Fruit fly (Drosophila melanogaster) whole organism, prepupa: Measurements from ENCODE around the gene CG8135.
A peak's percentile ranks its signal among the peaks of the same experiment; 100 is the strongest.

Experiments
- Blimp-1 ChIP-seq: fragments of 200-800 bp; sonication (Bioruptor generic); optimal IDR thresholded peaks from 3 replicates; lab custom pipeline; 2017; ENCODE audit warnings: missing biosample characterization, missing genetic modification characterization, mild to moderate bottlenecking, moderate library complexity, missing genetic modification reagents
- CG10631 ChIP-seq: fragments of 200-800 bp; sonication (Bioruptor generic); optimal IDR thresholded peaks from 2 replicates; lab custom pipeline; 2016; ENCODE audit warnings: missing biosample characterization, missing genetic modification characterization
- CG10669 ChIP-seq: fragments of 200-800 bp; sonication (Bioruptor generic); optimal IDR thresholded peaks from 3 replicates; lab custom pipeline; 2018; ENCODE audit warnings: missing biosample characterization, mild to moderate bottlenecking, missing genetic modification characterization, moderate library complexity
- CG11294 ChIP-seq: fragments of 200-800 bp; sonication (Bioruptor generic); IDR thresholded peaks from 2 replicates; pipeline ENCODE4 v1.3.6; 2022; ENCODE audit warnings: missing biosample characterization, missing genetic modification characterization
- CG11762 ChIP-seq: fragments of 200-800 bp; sonication (Bioruptor generic); optimal IDR thresholded peaks from 3 replicates; lab custom pipeline; 2016; ENCODE audit warnings: missing biosample characterization, missing genetic modification characterization; ENCODE audit not compliant: insufficient read depth
- CG11902 ChIP-seq: fragments of 200-800 bp; sonication (Bioruptor generic); optimal IDR thresholded peaks from 3 replicates; lab custom pipeline; 2016; ENCODE audit warnings: missing biosample characterization, missing genetic modification characterization
- CG15336 ChIP-seq: fragments of 200-800 bp; sonication (Bioruptor generic); IDR thresholded peaks from 2 replicates; pipeline ENCODE4 v1.3.6; 2022; ENCODE audit warnings: missing biosample characterization, missing genetic modification characterization
- CG16779 ChIP-seq: fragments of 200-800 bp; sonication (Bioruptor generic); optimal IDR thresholded peaks from 3 replicates; lab custom pipeline; 2017; ENCODE audit warnings: missing biosample characterization, mild to moderate bottlenecking, missing genetic modification characterization
- CG3032 ChIP-seq: fragments of 200-800 bp; optimal IDR thresholded peaks from 2 replicates; lab custom pipeline; 2019; ENCODE audit warnings: missing biosample characterization, mild to moderate bottlenecking, missing genetic modification characterization, moderate library complexity
- CG31627 ChIP-seq: fragments of 200-800 bp; sonication (Bioruptor generic); optimal IDR thresholded peaks from 3 replicates; lab custom pipeline; 2016; ENCODE audit warnings: missing biosample characterization, missing genetic modification characterization
- CG32006 ChIP-seq: fragments of 200-800 bp; sonication (Bioruptor generic); optimal IDR thresholded peaks from 3 replicates; lab custom pipeline; 2017; ENCODE audit warnings: missing biosample characterization, mild to moderate bottlenecking, missing genetic modification characterization
- CG34406 ChIP-seq: fragments of 200-800 bp; sonication (Bioruptor generic); optimal IDR thresholded peaks from 3 replicates; lab custom pipeline; 2016; ENCODE audit warnings: missing biosample characterization, missing genetic modification characterization
- CG4318 ChIP-seq: fragments of 200-800 bp; sonication (Bioruptor generic); optimal IDR thresholded peaks from 3 replicates; lab custom pipeline; 2017; ENCODE audit warnings: missing biosample characterization, mild to moderate bottlenecking, missing genetic modification characterization
- CG6163 ChIP-seq: fragments of 200-800 bp; sonication (Bioruptor generic); IDR thresholded peaks from 3 replicates; pipeline ENCODE4 v1.3.6; 2022; ENCODE audit warnings: missing biosample characterization, missing genetic modification characterization
- CG6276 ChIP-seq: fragments of 200-800 bp; sonication (Bioruptor generic); optimal IDR thresholded peaks from 2 replicates; lab custom pipeline; 2017; ENCODE audit warnings: missing biosample characterization, mild to moderate bottlenecking, missing genetic modification characterization
- CG6792 ChIP-seq: fragments of 200-800 bp; sonication (Bioruptor generic); optimal IDR thresholded peaks from 3 replicates; lab custom pipeline; 2016; ENCODE audit warnings: missing biosample characterization, missing genetic modification characterization
- CG6808 ChIP-seq: fragments of 200-800 bp; sonication (Bioruptor generic); optimal IDR thresholded peaks from 3 replicates; lab custom pipeline; 2017; ENCODE audit warnings: missing biosample characterization, missing genetic modification characterization, mild to moderate bottlenecking, moderate library complexity, missing genetic modification reagents
- CG7368 ChIP-seq: fragments of 200-800 bp; sonication (Bioruptor generic); optimal IDR thresholded peaks from 3 replicates; lab custom pipeline; 2016; ENCODE audit warnings: missing biosample characterization, missing genetic modification characterization
- CG8319 ChIP-seq: fragments of 200-800 bp; sonication (Bioruptor generic); optimal IDR thresholded peaks from 3 replicates; lab custom pipeline; 2016; ENCODE audit warnings: missing biosample characterization, missing genetic modification characterization
- CG8632 ChIP-seq: fragments of 200-800 bp; sonication (Bioruptor generic); optimal IDR thresholded peaks from 3 replicates; lab custom pipeline; 2016; ENCODE audit warnings: missing biosample characterization, missing genetic modification characterization
- CG9139 ChIP-seq: fragments of 200-800 bp; sonication (Bioruptor generic); optimal IDR thresholded peaks from 3 replicates; lab custom pipeline; 2017; ENCODE audit warnings: missing biosample characterization, mild to moderate bottlenecking, missing genetic modification characterization
- Eip75B ChIP-seq: fragments of 200-800 bp; sonication (Bioruptor generic); optimal IDR thresholded peaks from 3 replicates; lab custom pipeline; 2016; ENCODE audit warnings: missing biosample characterization, missing genetic modification characterization
- Eip78C ChIP-seq: fragments of 200-800 bp; sonication (Bioruptor generic); peaks from one replicate; lab custom pipeline; 2016; ENCODE audit warnings: missing biosample characterization, missing genetic modification characterization
- Eip93F ChIP-seq: fragments of 200-800 bp; sonication (Bioruptor generic); optimal IDR thresholded peaks from 2 replicates; lab custom pipeline; 2016; ENCODE audit warnings: missing biosample characterization, mild to moderate bottlenecking, missing genetic modification characterization
- Ets21C ChIP-seq: fragments of 200-800 bp; sonication (Bioruptor generic); optimal IDR thresholded peaks from 3 replicates; lab custom pipeline; 2016; ENCODE audit warnings: missing biosample characterization, missing genetic modification characterization
- Ets96B ChIP-seq: fragments of 200-800 bp; optimal IDR thresholded peaks from 2 replicates; lab custom pipeline; 2019; ENCODE audit warnings: missing biosample characterization, mild to moderate bottlenecking, missing genetic modification characterization, moderate library complexity
- Hr39 ChIP-seq: fragments of 200-800 bp; sonication (Bioruptor generic); optimal IDR thresholded peaks from 2 replicates; lab custom pipeline; 2016; ENCODE audit warnings: missing biosample characterization, missing genetic modification characterization
- Hr4 ChIP-seq: fragments of 200-800 bp; sonication (Bioruptor generic); optimal IDR thresholded peaks from 3 replicates; lab custom pipeline; 2016; ENCODE audit warnings: missing biosample characterization, missing genetic modification characterization
- Lpt ChIP-seq: fragments of 200-800 bp; sonication (Bioruptor generic); optimal IDR thresholded peaks from 3 replicates; lab custom pipeline; 2016; ENCODE audit warnings: missing biosample characterization, missing genetic modification characterization
- Met ChIP-seq: fragments of 200-800 bp; sonication (Bioruptor generic); optimal IDR thresholded peaks from 3 replicates; lab custom pipeline; 2016; ENCODE audit warnings: missing biosample characterization, missing genetic modification characterization
- OdsH ChIP-seq: fragments of 200-800 bp; sonication (Bioruptor generic); optimal IDR thresholded peaks from 3 replicates; lab custom pipeline; 2016; ENCODE audit warnings: missing biosample characterization, missing genetic modification characterization
- Smox ChIP-seq: fragments of 200-800 bp; sonication (Bioruptor generic); optimal IDR thresholded peaks from 3 replicates; lab custom pipeline; 2016; ENCODE audit warnings: missing biosample characterization, missing genetic modification characterization
- Sox102F ChIP-seq: fragments of 200-800 bp; sonication (Bioruptor generic); optimal IDR thresholded peaks from 2 replicates; lab custom pipeline; 2016; ENCODE audit warnings: missing biosample characterization, mild to moderate bottlenecking, missing genetic modification characterization
- Sox14 ChIP-seq: fragments of 200-800 bp; sonication (Bioruptor generic); optimal IDR thresholded peaks from 3 replicates; lab custom pipeline; 2016; ENCODE audit warnings: missing biosample characterization, missing genetic modification characterization
- achi ChIP-seq: fragments of 200-800 bp; sonication (Bioruptor generic); optimal IDR thresholded peaks from 3 replicates; lab custom pipeline; 2016; ENCODE audit warnings: missing biosample characterization, missing genetic modification characterization
- acj6 ChIP-seq: fragments of 200-800 bp; sonication (Bioruptor generic); optimal IDR thresholded peaks from 3 replicates; lab custom pipeline; 2016; ENCODE audit warnings: missing biosample characterization, missing genetic modification characterization
- cyc ChIP-seq: fragments of 200-800 bp; sonication (Bioruptor generic); optimal IDR thresholded peaks from 3 replicates; lab custom pipeline; 2016; ENCODE audit warnings: missing biosample characterization, missing genetic modification characterization
- eg ChIP-seq: fragments of 200-800 bp; sonication (Bioruptor generic); IDR thresholded peaks from 3 replicates; pipeline ENCODE4 v1.3.6; 2022; ENCODE audit warnings: missing biosample characterization, missing genetic modification characterization
- esn ChIP-seq: fragments of 200-800 bp; sonication (Bioruptor generic); optimal IDR thresholded peaks from 2 replicates; lab custom pipeline; 2016; ENCODE audit warnings: missing biosample characterization, mild to moderate bottlenecking, missing genetic modification characterization, moderate library complexity
- fd85E ChIP-seq: fragments of 200-800 bp; sonication (Bioruptor generic); optimal IDR thresholded peaks from 3 replicates; lab custom pipeline; 2016; ENCODE audit warnings: missing biosample characterization, missing genetic modification characterization
- fkh ChIP-seq: fragments of 200-800 bp; sonication (Bioruptor generic); optimal IDR thresholded peaks from 3 replicates; lab custom pipeline; 2017; ENCODE audit warnings: missing biosample characterization, mild to moderate bottlenecking, missing genetic modification characterization, moderate library complexity
- lz ChIP-seq: fragments of 200-800 bp; sonication (Bioruptor generic); optimal IDR thresholded peaks from 3 replicates; lab custom pipeline; 2016; ENCODE audit warnings: missing biosample characterization, missing genetic modification characterization
- net ChIP-seq: fragments of 200-800 bp; sonication (Bioruptor generic); optimal IDR thresholded peaks from 3 replicates; lab custom pipeline; 2016; ENCODE audit warnings: missing biosample characterization, missing genetic modification characterization
- spab ChIP-seq: fragments of 200-800 bp; sonication (Bioruptor generic); optimal IDR thresholded peaks from 2 replicates; lab custom pipeline; 2017; ENCODE audit warnings: missing biosample characterization, mild to moderate bottlenecking, missing genetic modification characterization, missing genetic modification reagents
- ss ChIP-seq, 2 experiments: fragments of 200-800 bp; sonication (Bioruptor generic); optimal IDR thresholded peaks; 2 replicates in 1 of 2; 3 replicates in 1 of 2; lab custom pipeline; 2017 to 2018; ENCODE audit warnings: mild to moderate bottlenecking in 2 of 2, missing biosample characterization in 2 of 2, missing genetic modification characterization in 2 of 2, moderate library complexity in 1 of 2
- svp ChIP-seq: fragments of 200-800 bp; sonication (Bioruptor generic); peaks from one replicate; lab custom pipeline; 2016; ENCODE audit warnings: missing biosample characterization, missing genetic modification characterization
- topi ChIP-seq: fragments of 200-800 bp; sonication (Bioruptor generic); optimal IDR thresholded peaks from 3 replicates; lab custom pipeline; 2016; ENCODE audit warnings: missing biosample characterization, missing genetic modification characterization
- vri ChIP-seq: fragments of 200-800 bp; sonication (Bioruptor generic); optimal IDR thresholded peaks from 3 replicates; lab custom pipeline; 2016; ENCODE audit warnings: missing biosample characterization, mild to moderate bottlenecking, missing genetic modification characterization

Gene CG8135

DNA sequence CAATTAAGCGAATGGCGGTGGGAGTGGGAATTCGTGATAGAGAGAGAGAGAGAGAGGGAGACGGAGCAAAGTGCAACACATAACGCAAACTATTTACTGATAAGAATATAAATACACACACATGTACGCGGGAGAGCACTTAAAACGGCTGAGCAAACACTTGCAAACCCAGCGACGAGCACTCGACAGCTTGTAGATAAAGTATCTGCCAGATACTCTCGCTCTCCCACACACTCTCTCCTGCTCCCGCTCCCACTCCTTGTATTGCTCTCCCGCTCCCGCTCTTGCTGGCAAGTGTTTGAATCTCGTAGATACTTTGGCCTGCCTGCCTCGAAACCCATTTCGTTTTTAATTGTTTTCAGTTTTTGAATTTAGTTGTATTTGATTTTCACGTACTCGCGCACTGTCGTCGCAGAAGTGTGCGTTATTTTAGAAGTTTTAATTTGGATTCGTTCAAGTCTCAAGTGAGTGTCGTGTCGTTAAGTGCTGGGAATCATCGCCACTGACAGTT lies 24.1 kb downstream of the CG8135 start (continued):
- TF ChIP-seq CG16779 (tag; lab: Kevin White, UChicago) (peak; percentile 70), CG10631 (GFP tag; lab: Kevin White, UChicago) (no peak), Eip75B (GFP tag; lab: Kevin White, UChicago) (peak; percentile 8), CG6276 (peak; percentile 87), CG31627 (no peak), Lpt (GFP tag; lab: Kevin White, UChicago) (peak; percentile 62), CG11294 (no peak; the same call in 1 of the 2 replicates), ss (GFP tag; optimal IDR thresholded peaks at IDR 0.05; lab: Kevin White, UChicago) (peak; percentile 79 to 82), fd85E (GFP tag; lab: Kevin White, UChicago) (peak; percentile 14), eg (GFP tag; lab: Robert Waterston, UW) (peak; percentile 71; the same call in 2 of the 3 replicates), net (GFP tag; lab: Kevin White, UChicago) (peak; percentile 24), CG6808 (GFP tag; lab: Kevin White, UChicago) (peak; percentile 76), Eip78C (GFP tag; lab: Kevin White, UChicago) (peak; percentile 53), CG9139 (peak; percentile 88), CG34406 (GFP tag; lab: Kevin White, UChicago) (no peak), CG15336 (peak; percentile 80), vri (GFP tag; lab: Kevin White, UChicago) (peak; percentile 61), CG7368 (peak; percentile 45), Met (GFP tag; lab: Kevin White, UChicago) (peak; percentile 7), fkh (GFP tag; lab: Kevin White, UChicago) (peak; percentile 95), acj6 (GFP tag; lab: Kevin White, UChicago) (no peak), CG11902 (GFP tag; lab: Kevin White, UChicago) (no peak), CG8632 (GFP tag; lab: Kevin White, UChicago) (peak; percentile 26), Ets96B (tag; lab: Kevin White, UChicago) (peak; percentile 6), Hr39 (GFP tag; lab: Kevin White, UChicago) (no peak), CG8319 (no peak)

DNA sequence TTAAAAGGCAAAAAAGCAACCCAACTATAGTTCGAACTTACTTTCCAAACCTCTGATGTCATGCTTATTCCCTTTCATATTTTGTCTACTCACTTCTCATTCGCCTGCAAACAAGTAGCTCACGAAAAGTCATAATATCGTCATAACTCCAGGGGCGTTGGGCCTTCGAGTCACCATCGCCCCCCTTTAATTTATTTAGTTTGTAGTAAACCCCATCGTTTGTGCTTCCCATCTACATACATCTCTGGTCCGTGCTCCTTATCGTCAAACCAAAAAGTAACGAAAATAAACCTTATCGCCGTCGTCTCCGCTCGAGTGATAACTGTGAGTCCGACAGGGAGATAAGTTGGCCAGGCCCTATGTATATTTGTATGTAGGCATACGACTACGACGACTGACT lies 24.8 kb downstream of the CG8135 start:
- peak; percentile 27 for TF ChIP-seq CG34406 (GFP tag; lab: Kevin White, UChicago)
- peak; percentile 63 for TF ChIP-seq Smox
- peak; percentile 60 for TF ChIP-seq cyc (GFP tag; lab: Kevin White, UChicago)
- peak; percentile 39 for TF ChIP-seq achi (GFP tag; lab: Kevin White, UChicago)
- TF ChIP-seq Sox102F, result peak; percentile 61
- no peak for TF ChIP-seq CG8319
- peak; percentile 21 for TF ChIP-seq Hr4 (GFP tag; lab: Kevin White, UChicago)
- no peak for TF ChIP-seq Lpt (GFP tag; lab: Kevin White, UChicago)
- TF ChIP-seq CG32006 (GFP tag; lab: Kevin White, UChicago), result no peak
- TF ChIP-seq Ets21C (GFP tag; lab: Kevin White, UChicago), result peak; percentile 2
- TF ChIP-seq fkh (GFP tag; lab: Kevin White, UChicago), result peak; percentile 75
- TF ChIP-seq CG6792 (GFP tag; lab: Kevin White, UChicago), result peak; percentile 39
- peak; percentile 60 for TF ChIP-seq CG31627
- peak; percentile 66 for TF ChIP-seq Hr39 (GFP tag; lab: Kevin White, UChicago)
- peak; percentile 41 for TF ChIP-seq lz (GFP tag; lab: Kevin White, UChicago)
- peak; percentile 71 for TF ChIP-seq Met (GFP tag; lab: Kevin White, UChicago)
- TF ChIP-seq net (GFP tag; lab: Kevin White, UChicago), result no peak
- TF ChIP-seq CG11902 (GFP tag; lab: Kevin White, UChicago), result no peak
- peak; percentile 56 for TF ChIP-seq topi (GFP tag; lab: Kevin White, UChicago)
- no peak for TF ChIP-seq CG16779 (tag; lab: Kevin White, UChicago)
- no peak for TF ChIP-seq ss (GFP tag; optimal IDR thresholded peaks at IDR 0.05; lab: Kevin White, UChicago)
- TF ChIP-seq Eip93F, result peak; percentile 90
- TF ChIP-seq Eip78C (GFP tag; lab: Kevin White, UChicago), result peak; percentile 70
- peak; percentile 60 for TF ChIP-seq Sox14 (GFP tag; lab: Kevin White, UChicago)
- TF ChIP-seq CG10669 (GFP tag; lab: Kevin White, UChicago), result no peak
- peak; percentile 89 for TF ChIP-seq svp
- peak; percentile 7 for TF ChIP-seq OdsH
- no peak for TF ChIP-seq CG3032
- no peak for TF ChIP-seq CG11762
- peak; percentile 96 for TF ChIP-seq vri (GFP tag; lab: Kevin White, UChicago)
- peak; percentile 15 for TF ChIP-seq Blimp-1 (GFP tag; lab: Kevin White, UChicago)
- no peak for TF ChIP-seq CG8632 (GFP tag; lab: Kevin White, UChicago)
- TF ChIP-seq CG6163 (GFP tag; lab: Robert Waterston, UW), result peak; percentile 52; the same call in 2 of the 3 replicates
- TF ChIP-seq acj6 (GFP tag; lab: Kevin White, UChicago), result peak; percentile 19
- TF ChIP-seq spab (GFP tag; lab: Kevin White, UChicago), result no peak
- no peak for TF ChIP-seq CG4318 (GFP tag; lab: Kevin White, UChicago)
- TF ChIP-seq esn (GFP tag; lab: Kevin White, UChicago), result peak; percentile 66
